Worm (Caenorhabditis elegans): ENCODE measurements around the gene nspb-10.

ce11 chrII:14615735-14616134 is 27.7 kb upstream of the nspb-10 start, which contains the start of gene mltn-9:
- TF ChIP-seq F49E8.2 (tag; optimal IDR thresholded peaks at IDR 0.05; ENCODE audit: borderline replicate concordance) = no peak
- TF ChIP-seq sdz-12 (GFP tag; optimal IDR thresholded peaks at IDR 0.05) = no peak
- TF ChIP-seq unc-62 (GFP tag; optimal IDR thresholded peaks at IDR 0.05 in 1 of 2) = no peak
- no peak for TF ChIP-seq unc-62 (tag; optimal IDR thresholded peaks at IDR 0.05)
